Worm (Caenorhabditis elegans): ENCODE results near the gene glr-8.

The glr-8 gene

ce11 chrX:6467462-6467861, 38.3 kb upstream of the glr-8 start, which contains the start of gene C15B12.3:
C15B12.3 (minus strand) TSS chrX:6467562.
- no peak for TF ChIP-seq lir-1 (GFP tag; conservative IDR thresholded peaks at IDR 0.05)
- no peak for TF ChIP-seq xnd-1 (tag; optimal IDR thresholded peaks at IDR 0.05)
- no peak for TF ChIP-seq sdz-38 (tag; optimal IDR thresholded peaks at IDR 0.05)
- no peak for TF ChIP-seq B0336.3 (GFP tag; IDR thresholded peaks at IDR 0.05)
- TF ChIP-seq dpff-1 (tag; optimal IDR thresholded peaks at IDR 0.05), result no peak
- no peak for TF ChIP-seq Y95B8A.8 (GFP tag; IDR thresholded peaks at IDR 0.05)
- no peak for TF ChIP-seq ztf-6 (GFP tag; IDR thresholded peaks at IDR 0.05)
- no peak for TF ChIP-seq ztf-22 (GFP tag; optimal IDR thresholded peaks at IDR 0.05)
- TF ChIP-seq rcor-1 (GFP tag; IDR thresholded peaks at IDR 0.05), result no peak
- no peak for TF ChIP-seq rpc-1 (optimal IDR thresholded peaks at IDR 0.05)
- TF ChIP-seq rpc-1 (tag; optimal IDR thresholded peaks at IDR 0.05), result peak; percentile 57
- no peak for TF ChIP-seq chd-7 (tag; optimal IDR thresholded peaks at IDR 0.05)
- no peak for TF ChIP-seq repo-1 (tag; optimal IDR thresholded peaks at IDR 0.05)
- TF ChIP-seq tbp1 (GFP tag; optimal IDR thresholded peaks at IDR 0.05), result peak; percentile 38
- no peak for TF ChIP-seq snpc-4 (GFP tag; optimal IDR thresholded peaks at IDR 0.05)
- TF ChIP-seq snpc-4 (tag; optimal IDR thresholded peaks at IDR 0.05), result no peak
- no peak for TF ChIP-seq let-526 (GFP tag; IDR thresholded peaks at IDR 0.05)
- no peak for TF ChIP-seq dox-1 (GFP tag; IDR thresholded peaks at IDR 0.05)
- no peak for TF ChIP-seq unc-130 (GFP tag; optimal IDR thresholded peaks at IDR 0.05)
- peak; percentile 6 for TF ChIP-seq B0261.1 (tag; optimal IDR thresholded peaks at IDR 0.05)
- TF ChIP-seq Y79H2A.3 (GFP tag; conservative IDR thresholded peaks at IDR 0.05), result no peak
- no peak for TF ChIP-seq rec-8 (tag; optimal IDR thresholded peaks at IDR 0.05)
- no peak for TF ChIP-seq hrde-1 (tag; optimal IDR thresholded peaks at IDR 0.05; ENCODE audit: borderline replicate concordance)
- TF ChIP-seq F49E8.2 (tag; optimal IDR thresholded peaks at IDR 0.05; ENCODE audit: insufficient read depth), result no peak

DNA sequence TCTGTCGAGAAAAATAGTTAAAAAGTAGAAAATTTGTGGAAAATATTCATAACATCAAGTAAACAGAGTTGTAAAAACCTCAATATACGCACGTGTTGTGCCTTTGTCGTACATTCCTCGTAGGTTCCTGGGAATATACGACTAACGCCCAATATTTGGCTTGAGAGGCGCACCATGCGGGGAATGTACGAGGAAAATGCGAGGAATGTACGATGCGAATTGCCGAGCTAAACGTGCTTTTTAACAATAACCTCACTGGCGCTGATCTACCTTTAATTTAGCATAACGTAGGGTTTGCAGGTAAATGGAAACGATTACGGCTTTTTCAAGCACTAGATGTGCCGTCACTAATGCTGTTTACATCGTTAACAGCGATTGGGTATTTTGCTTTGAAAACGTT, 37.3 kb upstream of the glr-8 start, which contains the start of gene C15B12.9:
Gene C15B12.9 (plus strand): TSS at position 301 of the 400 bp plus-strand sequence.
- TF ChIP-seq lin-40 (tag; optimal IDR thresholded peaks at IDR 0.05) (no peak), dpl-1 (GFP tag; optimal IDR thresholded peaks at IDR 0.05) (no peak), snpc-1.3 (tag; optimal IDR thresholded peaks at IDR 0.05; ENCODE audit: insufficient read depth) (no peak)

DNA sequence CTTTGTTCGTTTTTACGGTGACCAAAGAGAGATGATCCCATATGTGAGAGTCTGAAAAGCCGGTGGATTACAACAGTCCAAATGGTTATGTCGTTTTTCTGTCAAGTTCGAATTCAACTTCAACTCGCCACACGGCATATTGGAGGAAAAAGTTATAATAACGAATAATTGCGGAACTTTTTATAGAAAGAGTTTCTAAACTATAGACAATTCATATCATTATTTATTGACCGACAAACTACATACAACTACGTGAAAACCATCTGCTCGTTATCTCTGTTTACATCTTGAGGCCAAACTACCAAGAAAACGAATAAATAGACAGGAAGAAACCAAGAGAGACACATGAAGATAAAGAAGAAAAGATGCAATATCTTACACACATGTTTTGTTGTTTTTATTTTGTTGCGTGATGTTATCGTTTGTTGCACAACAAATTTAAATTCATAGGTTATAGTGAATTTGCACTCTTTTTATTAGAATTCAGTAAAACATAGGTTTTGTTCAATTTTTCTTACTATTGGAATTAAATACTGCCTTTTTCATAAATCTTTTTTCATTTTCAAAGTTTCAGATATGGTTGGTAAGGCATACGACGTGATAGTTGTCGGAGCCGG, 32.0 kb upstream of the glr-8 start, which contains the start of the genes C15B12.4 and C15B12.8:
Gene C15B12.4 (minus strand): TSS at position 51 of the 617 bp plus-strand sequence.
Gene C15B12.8 (plus strand): TSS at position 567 of the 617 bp plus-strand sequence.
- TF ChIP-seq ztf-6 (GFP tag; IDR thresholded peaks at IDR 0.05) (no peak), ekl-4 (GFP tag; IDR thresholded peaks at IDR 0.05) (no peak), B0019.2 (GFP tag; conservative IDR thresholded peaks at IDR 0.05) (no peak), snpc-1.1 (tag; optimal IDR thresholded peaks at IDR 0.05; ENCODE audit: insufficient read depth) (no peak), egl-18 (GFP tag; IDR thresholded peaks at IDR 0.05) (no peak), lin-35 (GFP tag; optimal IDR thresholded peaks at IDR 0.05) (no peak), B0261.1 (tag; optimal IDR thresholded peaks at IDR 0.05) (no peak), F22D6.2 (tag; optimal IDR thresholded peaks at IDR 0.05) (no peak), sdz-38 (tag; optimal IDR thresholded peaks at IDR 0.05) (no peak)

DNA sequence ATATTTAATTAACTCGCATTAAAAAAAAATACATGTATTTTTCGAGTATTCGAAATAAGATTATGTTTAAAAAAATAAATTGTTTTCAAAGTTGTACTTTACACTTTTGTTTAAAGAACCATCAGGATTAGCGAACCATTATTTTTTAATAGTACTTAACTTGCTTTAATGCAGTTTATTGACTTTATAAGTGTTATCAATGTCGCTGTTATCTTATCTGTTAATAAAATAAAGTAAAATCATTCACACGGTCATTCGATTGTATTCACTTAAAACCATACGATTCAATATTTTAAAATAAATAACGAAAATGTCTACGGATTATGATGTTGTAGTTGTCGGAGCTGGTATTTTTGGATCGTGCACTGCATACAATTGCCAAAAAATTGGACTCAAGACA, 29.2 kb upstream of the glr-8 start, which contains the start of gene C15B12.1:
Gene C15B12.1 (plus strand): TSS at position 271 of the 400 bp plus-strand sequence.
- TF ChIP-seq unc-130 (GFP tag; optimal IDR thresholded peaks at IDR 0.05) (no peak), F52B5.7 (tag; optimal IDR thresholded peaks at IDR 0.05) (no peak), tlf-1 (GFP tag; optimal IDR thresholded peaks at IDR 0.05) (no peak), nhr-179 (tag; optimal IDR thresholded peaks at IDR 0.05) (no peak), mes-4 (tag; optimal IDR thresholded peaks at IDR 0.05) (no peak), snpc-4 (GFP tag; optimal IDR thresholded peaks at IDR 0.05) (no peak), snpc-4 (tag; optimal IDR thresholded peaks at IDR 0.05) (no peak), F22D6.2 (tag; optimal IDR thresholded peaks at IDR 0.05) (no peak), ekl-4 (GFP tag; IDR thresholded peaks at IDR 0.05) (no peak), F37B4.10 (GFP tag; IDR thresholded peaks at IDR 0.05) (no peak), ceh-79 (tag; optimal IDR thresholded peaks at IDR 0.05) (no peak), snpc-1.3 (tag; optimal IDR thresholded peaks at IDR 0.05; ENCODE audit: insufficient read depth) (no peak), sea-2 (GFP tag; IDR thresholded peaks at IDR 0.05) (no peak), lag-1 (GFP tag; IDR thresholded peaks at IDR 0.05) (no peak), Y53G8AR.9 (GFP tag; conservative IDR thresholded peaks at IDR 0.05) (no peak), Y53F4B.3 (GFP tag; IDR thresholded peaks at IDR 0.05) (no peak)
